Worm (Caenorhabditis elegans): ENCODE measurements around the gene hot-2.

ce11 chrV:19206911-19207310 lies 32.4 kb downstream of the hot-2 start:
- no peak for TF ChIP-seq ama-1 (optimal IDR thresholded peaks at IDR 0.05)
- no peak for TF ChIP-seq unc-62 (GFP tag; optimal IDR thresholded peaks at IDR 0.05)
- TF ChIP-seq ztf-11 (tag; optimal IDR thresholded peaks at IDR 0.05): no peak
- no peak for TF ChIP-seq nhr-237 (tag; optimal IDR thresholded peaks at IDR 0.05)
- TF ChIP-seq ztf-4 (tag; optimal IDR thresholded peaks at IDR 0.05): no peak
- TF ChIP-seq dpl-1 (GFP tag; optimal IDR thresholded peaks at IDR 0.05): no peak
